Worm (Caenorhabditis elegans): ENCODE measurements around the gene cox-16.

DNA sequence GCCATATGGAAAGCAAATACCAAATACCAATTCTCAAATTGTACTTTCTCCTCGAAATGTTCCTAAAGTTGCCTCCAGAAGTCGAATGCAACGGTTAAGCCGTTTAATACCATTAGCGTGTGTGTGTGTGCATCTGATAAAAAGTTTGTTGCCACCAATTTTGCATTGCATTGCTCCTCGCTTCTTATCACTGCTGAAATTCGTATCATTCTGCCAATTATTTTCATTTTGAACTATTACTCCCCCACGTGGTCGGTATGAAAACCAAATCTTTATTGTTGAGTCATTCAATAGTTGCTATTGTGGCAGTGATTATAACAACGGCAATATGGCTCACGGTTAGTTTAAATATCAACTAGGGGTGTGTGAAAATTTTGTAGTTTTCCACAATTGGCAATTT lies 45.8 kb downstream of the cox-16 start, which contains the start of gene T05C3.6:
- no peak for TF ChIP-seq ama-1 (optimal IDR thresholded peaks at IDR 0.05)
- no peak for TF ChIP-seq scrt-1 (GFP tag; IDR thresholded peaks at IDR 0.05)
- no peak for TF ChIP-seq ets-7 (tag; optimal IDR thresholded peaks at IDR 0.05)
